Fruit fly (Drosophila melanogaster): Measurements from ENCODE around the gene CG3699.

Gene CG3699

DNA sequence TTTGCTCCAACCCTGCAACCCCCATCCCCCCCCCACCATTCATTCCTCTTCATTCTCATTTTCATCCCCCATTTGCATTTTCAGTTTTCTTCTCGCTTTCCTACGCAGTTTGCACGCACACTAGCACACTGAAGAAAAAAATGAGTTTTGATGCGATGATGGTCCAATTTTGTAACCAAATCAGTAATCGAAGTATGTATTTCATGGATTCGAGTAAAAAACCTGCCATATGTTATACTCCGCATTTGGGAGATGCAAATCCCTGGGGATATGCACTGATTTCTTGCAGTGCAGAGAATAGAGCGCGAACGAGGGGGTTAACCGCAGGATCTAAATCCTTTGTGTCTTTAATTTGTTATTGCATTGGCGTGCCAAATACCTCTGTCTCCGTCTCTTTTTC is 8.6 kb upstream of the CG3699 start (continued):
- TF ChIP-seq ranshi (GFP tag; IDR thresholded peaks at IDR 0.05): peak; percentile 59
- TF ChIP-seq CG1832 (GFP tag; optimal IDR thresholded peaks at IDR 0.05): no peak
- TF ChIP-seq cad (GFP tag; optimal IDR thresholded peaks at IDR 0.05): no peak
- TF ChIP-seq CG2889 (GFP tag; IDR thresholded peaks at IDR 0.05): no peak
- peak; percentile 43; the same call in 1 of the 3 replicates for TF ChIP-seq ken (GFP tag; IDR thresholded peaks at IDR 0.05)
- peak; percentile 45 for TF ChIP-seq onecut (GFP tag; IDR thresholded peaks at IDR 0.05)
- peak; percentile 66 for TF ChIP-seq CG32772 (GFP tag; IDR thresholded peaks at IDR 0.05)
- TF ChIP-seq Ada2b (GFP tag; IDR thresholded peaks at IDR 0.05): peak; percentile 59; the same call in 1 of the 2 replicates
- no peak for TF ChIP-seq CG11398 (GFP tag; optimal IDR thresholded peaks at IDR 0.05)
- no peak for TF ChIP-seq hkb (optimal IDR thresholded peaks at IDR 0.05)
- TF ChIP-seq hkb (GFP tag; IDR thresholded peaks at IDR 0.05): peak; percentile 67
- TF ChIP-seq usp (GFP tag; optimal IDR thresholded peaks at IDR 0.05): no peak
- peak; percentile 81 for TF ChIP-seq CG12769 (tag; optimal IDR thresholded peaks at IDR 0.05)
- no peak for TF ChIP-seq Dip2 (GFP tag; IDR thresholded peaks at IDR 0.05)
- TF ChIP-seq dysf (GFP tag; IDR thresholded peaks at IDR 0.05): peak; percentile 72
- peak; percentile 18 for TF ChIP-seq nau (GFP tag; optimal IDR thresholded peaks at IDR 0.05)
- TF ChIP-seq nerfin-1 (tag; optimal IDR thresholded peaks at IDR 0.05): peak; percentile 26
- TF ChIP-seq B-H2 (GFP tag; optimal IDR thresholded peaks at IDR 0.05): no peak
- peak; percentile 17 for TF ChIP-seq Chrac-16 (GFP tag; optimal IDR thresholded peaks at IDR 0.05)
- TF ChIP-seq eve (GFP tag; optimal IDR thresholded peaks at IDR 0.05): peak in 1 of 2 experiments; percentile 71
- no peak for TF ChIP-seq ftz-f1 (GFP tag; optimal IDR thresholded peaks at IDR 0.05)
- peak; percentile 46; the same call in 1 of the 3 replicates for TF ChIP-seq ase (GFP tag; IDR thresholded peaks at IDR 0.05)
- TF ChIP-seq CG14860 (GFP tag; IDR thresholded peaks at IDR 0.05; ENCODE audit: partially characterized antibody): no peak
- peak; percentile 64 for TF ChIP-seq grau (tag; optimal IDR thresholded peaks at IDR 0.05)
- peak; percentile 51; the same call in 1 of the 2 replicates for TF ChIP-seq CG4730 (GFP tag; IDR thresholded peaks at IDR 0.05)
- TF ChIP-seq CG10267 (tag; optimal IDR thresholded peaks at IDR 0.05): peak; percentile 16
- TF ChIP-seq CG11085 (GFP tag; IDR thresholded peaks at IDR 0.05): peak; percentile 31; the same call in 1 of the 2 replicates
- peak; percentile 68 for TF ChIP-seq Meics (GFP tag; optimal IDR thresholded peaks at IDR 0.05)
- no peak; the same call in 1 of the 2 replicates for TF ChIP-seq klu (GFP tag; IDR thresholded peaks at IDR 0.05)
- TF ChIP-seq dpn (GFP tag; optimal IDR thresholded peaks at IDR 0.05): peak; percentile 58 to 73
- TF ChIP-seq schlank (tag; optimal IDR thresholded peaks at IDR 0.05): peak; percentile 11
- TF ChIP-seq CG17802 (tag; optimal IDR thresholded peaks at IDR 0.05): peak; percentile 24
- TF ChIP-seq CG6689 (GFP tag; IDR thresholded peaks at IDR 0.05): peak; percentile 58
- TF ChIP-seq CG6683 (GFP tag; optimal IDR thresholded peaks at IDR 0.05): peak; percentile 35
- no peak for TF ChIP-seq CG14965 (GFP tag; optimal IDR thresholded peaks at IDR 0.05; ENCODE audit: borderline replicate concordance)
- TF ChIP-seq sr (GFP tag; IDR thresholded peaks at IDR 0.05): no peak
- TF ChIP-seq CG15514 (GFP tag; optimal IDR thresholded peaks at IDR 0.05): peak; percentile 41
- peak; percentile 33 for TF ChIP-seq CG8089 (GFP tag; optimal IDR thresholded peaks at IDR 0.05)
- TF ChIP-seq CG1602 (GFP tag; optimal IDR thresholded peaks at IDR 0.05): peak; percentile 11
- TF ChIP-seq CG12391 (tag; optimal IDR thresholded peaks at IDR 0.05): peak; percentile 46
- TF ChIP-seq Hsf (GFP tag; optimal IDR thresholded peaks at IDR 0.05): peak; percentile 60
- no peak for TF ChIP-seq hbn (GFP tag; IDR thresholded peaks at IDR 0.05; ENCODE audit: partially characterized antibody)
- TF ChIP-seq CG9437 (GFP tag; optimal IDR thresholded peaks at IDR 0.05): no peak
- TF ChIP-seq CG11247 (GFP tag; IDR thresholded peaks at IDR 0.05): peak; percentile 43; the same call in 1 of the 2 replicates
- TF ChIP-seq ind (GFP tag; optimal IDR thresholded peaks at IDR 0.05): peak; percentile 66
- no peak for TF ChIP-seq CG17568 (GFP tag; optimal IDR thresholded peaks at IDR 0.05)
- TF ChIP-seq Six4 (GFP tag; optimal IDR thresholded peaks at IDR 0.05): peak; percentile 39
- peak; percentile 51 for TF ChIP-seq CG4424 (GFP tag; optimal IDR thresholded peaks at IDR 0.05)
- TF ChIP-seq so (GFP tag; IDR thresholded peaks at IDR 0.05): 0 out of 3 replicates have a peak, but pooled peaks have one; percentile 21
- peak; percentile 22 for TF ChIP-seq shn (GFP tag; optimal IDR thresholded peaks at IDR 0.05)
- peak; percentile 48; the same call in 1 of the 2 replicates for TF ChIP-seq ara (GFP tag; IDR thresholded peaks at IDR 0.05)
- no peak for TF ChIP-seq gsb-n (tag; optimal IDR thresholded peaks at IDR 0.05)

All from whole organism, embryonic.